Fruit fly (Drosophila melanogaster): ENCODE measurements around the gene unc-13-4A.
A peak's percentile ranks its signal among the peaks of the same experiment; 100 is the strongest.

Gene unc-13-4A

DNA sequence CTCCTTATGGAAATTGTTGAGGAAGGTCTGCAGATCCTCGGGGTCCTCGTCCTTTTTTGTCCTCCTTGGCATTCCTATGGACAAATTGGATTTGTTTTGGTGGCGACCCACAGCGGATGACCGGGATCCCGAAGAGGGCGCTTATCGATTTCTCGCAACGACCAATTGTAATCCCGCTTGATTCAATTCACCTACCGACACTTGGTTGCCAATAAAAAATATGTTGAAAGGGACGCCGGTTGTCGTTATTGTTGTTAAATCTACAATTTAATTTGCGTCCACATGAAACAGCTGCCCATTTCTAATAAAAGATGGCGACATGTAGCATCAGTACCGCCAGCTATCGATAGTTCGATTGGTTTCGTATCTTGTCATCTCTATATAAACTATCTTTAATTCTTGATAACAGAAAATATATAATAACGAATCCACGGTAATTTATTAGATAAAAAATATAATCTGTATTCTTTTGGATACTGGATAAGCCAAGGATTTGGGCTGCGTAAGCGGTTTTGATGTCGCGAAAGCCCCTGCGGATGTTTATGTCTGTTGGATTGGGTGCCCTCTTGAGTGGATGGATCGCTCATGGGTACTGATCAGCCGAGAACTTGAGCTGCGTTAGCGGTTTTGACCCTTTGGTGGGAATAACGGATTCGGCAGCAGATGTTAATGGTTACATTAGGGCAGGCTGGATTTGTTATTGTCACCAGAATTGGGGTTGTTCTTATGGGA, 43.9 kb upstream of the unc-13-4A start, which contains the start of gene CTCF (continued):
- TF ChIP-seq klu (GFP tag; IDR thresholded peaks at IDR 0.05) (no peak), ro (GFP tag; IDR thresholded peaks at IDR 0.05) (no peak), ERR (GFP tag; optimal IDR thresholded peaks at IDR 0.05) (no peak), CG17328 (GFP tag; IDR thresholded peaks at IDR 0.05) (no peak), ato (GFP tag; IDR thresholded peaks at IDR 0.05; ENCODE audit: partially characterized antibody) (no peak), CG7271 (tag; optimal IDR thresholded peaks at IDR 0.05) (peak; percentile 39), CG9727 (GFP tag; optimal IDR thresholded peaks at IDR 0.05) (peak; percentile 55), dmrt99B (tag; optimal IDR thresholded peaks at IDR 0.05) (peak; percentile 16), ftz-f1 (GFP tag; optimal IDR thresholded peaks at IDR 0.05) (peak; percentile 29), CG17359 (tag; optimal IDR thresholded peaks at IDR 0.05) (peak; percentile 34), peb (GFP tag; IDR thresholded peaks at IDR 0.05) (peak; percentile 43; the same call in 1 of the 2 replicates), shn (GFP tag; optimal IDR thresholded peaks at IDR 0.05) (no peak), CG34422 (GFP tag; IDR thresholded peaks at IDR 0.05) (peak; percentile 63), CG33213 (GFP tag; optimal IDR thresholded peaks at IDR 0.05) (peak; percentile 76), her (GFP tag; optimal IDR thresholded peaks at IDR 0.05) (peak; percentile 20), Atf6 (GFP tag; IDR thresholded peaks at IDR 0.05) (no peak), CG10959 (GFP tag; IDR thresholded peaks at IDR 0.05) (no peak), sr (GFP tag; IDR thresholded peaks at IDR 0.05) (no peak), pita (GFP tag; optimal IDR thresholded peaks at IDR 0.05) (no peak), cato (GFP tag; optimal IDR thresholded peaks at IDR 0.05; ENCODE audit: borderline replicate concordance) (no peak), lbe (GFP tag; optimal IDR thresholded peaks at IDR 0.05) (peak; percentile 38), seq (GFP tag; IDR thresholded peaks at IDR 0.05) (0 out of 2 replicates have a peak, but pooled peaks have one; percentile 8), al (GFP tag; IDR thresholded peaks at IDR 0.05) (no peak), YL-1 (GFP tag; optimal IDR thresholded peaks at IDR 0.05) (peak; percentile 87), tll (GFP tag; optimal IDR thresholded peaks at IDR 0.05) (no peak), CG11398 (GFP tag; optimal IDR thresholded peaks at IDR 0.05) (peak; percentile 3), Awh (GFP tag; IDR thresholded peaks at IDR 0.05) (peak; percentile 62; the same call in 1 of the 2 replicates), salm (tag; optimal IDR thresholded peaks at IDR 0.05) (peak; percentile 5), Dad (GFP tag; optimal IDR thresholded peaks at IDR 0.05) (peak; percentile 41), CG14965 (GFP tag; optimal IDR thresholded peaks at IDR 0.05; ENCODE audit: borderline replicate concordance) (no peak), schlank (tag; optimal IDR thresholded peaks at IDR 0.05) (no peak), pzg (GFP tag; optimal IDR thresholded peaks at IDR 0.05) (peak; percentile 62), sisA (GFP tag; IDR thresholded peaks at IDR 0.05) (peak; percentile 19; the same call in 1 of the 2 replicates), eyg (GFP tag; optimal IDR thresholded peaks at IDR 0.05) (no peak), Blimp-1 (GFP tag; optimal IDR thresholded peaks at IDR 0.05) (no peak), gcm (GFP tag; optimal IDR thresholded peaks at IDR 0.05) (peak; percentile 35), CG15269 (tag; optimal IDR thresholded peaks at IDR 0.05) (peak; percentile 37), CG1233 (GFP tag; optimal IDR thresholded peaks at IDR 0.05) (peak; percentile 38), H2.0 (GFP tag; IDR thresholded peaks at IDR 0.05) (no peak), mld (GFP tag; IDR thresholded peaks at IDR 0.05; ENCODE audit: partially characterized antibody) (peak; percentile 70; the same call in 2 of the 3 replicates), CG10267 (tag; optimal IDR thresholded peaks at IDR 0.05) (peak; percentile 62), Dp (GFP tag; optimal IDR thresholded peaks at IDR 0.05) (peak; percentile 51), crc (GFP tag; optimal IDR thresholded peaks at IDR 0.05) (no peak), lab (GFP tag; optimal IDR thresholded peaks at IDR 0.05) (peak; percentile 9), sens-2 (GFP tag; IDR thresholded peaks at IDR 0.05) (no peak), HLH3B (GFP tag; IDR thresholded peaks at IDR 0.05) (peak; percentile 51), CG10565 (GFP tag; optimal IDR thresholded peaks at IDR 0.05) (no peak), CoRest (tag; optimal IDR thresholded peaks at IDR 0.05) (peak; percentile 61), usp (GFP tag; optimal IDR thresholded peaks at IDR 0.05) (no peak)
